Fruit fly (Drosophila melanogaster): ENCODE measurements around the gene tal-2A.
A peak's percentile ranks its signal among the peaks of the same experiment; 100 is the strongest.

tal-2A gene

DNA sequence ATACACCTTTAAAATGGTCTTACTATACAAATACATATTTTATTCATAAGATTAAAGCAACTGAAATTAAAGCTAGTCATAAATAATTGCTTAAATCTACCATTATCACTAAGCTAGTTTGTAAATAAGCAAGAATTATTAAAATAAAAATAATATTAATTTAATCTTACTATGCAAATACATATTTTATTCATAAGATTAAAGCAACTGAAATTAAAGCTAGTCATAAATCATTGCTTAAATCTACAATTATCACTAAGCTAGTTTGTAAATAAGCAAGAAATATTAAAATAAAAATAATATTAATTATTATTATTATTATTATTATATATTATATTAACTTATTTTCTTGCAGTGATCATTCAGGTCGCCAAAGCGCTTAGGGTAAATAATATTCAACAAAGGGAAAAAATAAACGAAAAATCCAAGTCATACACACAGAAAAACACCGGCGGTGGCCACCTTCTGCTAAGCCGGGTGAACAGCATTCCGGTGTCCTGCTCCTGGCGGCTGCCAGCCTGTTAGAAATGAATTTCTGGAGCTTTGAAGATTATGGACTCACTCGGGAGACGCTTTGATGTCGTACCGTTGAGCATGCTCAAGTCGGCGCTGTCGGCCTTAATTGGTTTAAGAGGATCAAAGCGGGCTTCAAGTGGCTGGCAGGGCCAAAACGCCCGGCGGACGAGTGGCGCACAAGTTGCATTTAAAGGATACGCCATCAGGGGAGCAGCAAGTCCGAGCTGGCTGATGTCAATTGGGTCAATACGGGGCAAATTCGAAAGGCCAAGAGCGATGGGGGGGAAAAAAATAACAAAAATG is 8.8 kb upstream of the tal-2A start (continued):
- TF ChIP-seq gsb-n (tag; optimal IDR thresholded peaks at IDR 0.05) (no peak), CG17612 (GFP tag; IDR thresholded peaks at IDR 0.05) (no peak), crp (GFP tag; optimal IDR thresholded peaks at IDR 0.05) (no peak), pum (GFP tag; optimal IDR thresholded peaks at IDR 0.05) (no peak), CG6175 (GFP tag; IDR thresholded peaks at IDR 0.05) (no peak), CG10274 (GFP tag; optimal IDR thresholded peaks at IDR 0.05) (no peak), ara (GFP tag; IDR thresholded peaks at IDR 0.05) (0 out of 2 replicates have a peak, but pooled peaks have one; percentile 18), CG16863 (GFP tag; optimal IDR thresholded peaks at IDR 0.05) (no peak), Sin3A (optimal IDR thresholded peaks at IDR 0.05) (no peak), sens (GFP tag) (peak; percentile 59), shn (GFP tag; optimal IDR thresholded peaks at IDR 0.05) (no peak), odd (GFP tag; optimal IDR thresholded peaks at IDR 0.05) (no peak), zfh2 (GFP tag; optimal IDR thresholded peaks at IDR 0.05) (no peak), Tbp (GFP tag; optimal IDR thresholded peaks at IDR 0.05) (no peak), unpg (GFP tag; optimal IDR thresholded peaks at IDR 0.05) (no peak), prd (optimal IDR thresholded peaks at IDR 0.05) (no peak), prd (GFP tag; IDR thresholded peaks at IDR 0.05) (no peak), CG14441 (GFP tag; IDR thresholded peaks at IDR 0.05) (no peak), abd-A (tag; optimal IDR thresholded peaks at IDR 0.05) (no peak), mam (GFP tag; optimal IDR thresholded peaks at IDR 0.05) (no peak), bsh (GFP tag; optimal IDR thresholded peaks at IDR 0.05) (peak in 1 of 2 experiments; percentile 44), ind (GFP tag; optimal IDR thresholded peaks at IDR 0.05) (no peak), nmo (GFP tag; optimal IDR thresholded peaks at IDR 0.05) (peak; percentile 32), h (optimal IDR thresholded peaks at IDR 0.05) (no peak), Bgb (GFP tag; IDR thresholded peaks at IDR 0.05; ENCODE audit: partially characterized antibody) (0 out of 2 replicates have a peak, but pooled peaks have one; percentile 6), ttk (GFP tag; IDR thresholded peaks at IDR 0.05) (no peak), CG15696 (tag; optimal IDR thresholded peaks at IDR 0.05) (no peak), Fer2 (tag; optimal IDR thresholded peaks at IDR 0.05) (no peak), vnd (GFP tag; IDR thresholded peaks at IDR 0.05; ENCODE audit: partially characterized antibody) (no peak), CG9727 (GFP tag; optimal IDR thresholded peaks at IDR 0.05) (peak; percentile 59), ase (GFP tag; IDR thresholded peaks at IDR 0.05) (no peak), dan (GFP tag; IDR thresholded peaks at IDR 0.05) (no peak), Blimp-1 (GFP tag; optimal IDR thresholded peaks at IDR 0.05) (peak; percentile 57), sima (GFP tag; optimal IDR thresholded peaks at IDR 0.05) (no peak), CG16813 (GFP tag; IDR thresholded peaks at IDR 0.05; ENCODE audit: partially characterized antibody) (no peak), CG12155 (GFP tag; optimal IDR thresholded peaks at IDR 0.05) (no peak), HHEX (GFP tag; optimal IDR thresholded peaks at IDR 0.05) (peak; percentile 38), tgo (GFP tag; IDR thresholded peaks at IDR 0.05) (no peak), al (GFP tag; IDR thresholded peaks at IDR 0.05) (no peak), CG11723 (GFP tag; optimal IDR thresholded peaks at IDR 0.05) (no peak), HLH4C (GFP tag; IDR thresholded peaks at IDR 0.05; ENCODE audit: partially characterized antibody) (peak; percentile 33; the same call in 2 of the 3 replicates), unc-4 (GFP tag; IDR thresholded peaks at IDR 0.05; ENCODE audit: partially characterized antibody) (no peak), Hey (tag; optimal IDR thresholded peaks at IDR 0.05) (no peak), hbn (GFP tag; IDR thresholded peaks at IDR 0.05; ENCODE audit: partially characterized antibody) (no peak), gem (tag; optimal IDR thresholded peaks at IDR 0.05) (peak; percentile 67), Dfd (GFP tag; optimal IDR thresholded peaks at IDR 0.05) (no peak), CG3847 (GFP tag; IDR thresholded peaks at IDR 0.05) (peak; percentile 32; the same call in 1 of the 2 replicates), CG12659 (GFP tag; optimal IDR thresholded peaks at IDR 0.05) (peak; percentile 22), Kr (GFP tag; optimal IDR thresholded peaks at IDR 0.05) (no peak), NFAT (GFP tag; IDR thresholded peaks at IDR 0.05) (no peak)

Data from whole organism, embryonic.